Fruit fly (Drosophila melanogaster) whole organism, embryonic: ENCODE data around the gene CG13002.

ENCODE experiments used
- Asciz ChIP-seq: fragments of 200-800 bp; sonication (Bioruptor generic); optimal IDR thresholded peaks from 2 replicates; lab custom pipeline; 2017; ENCODE audit warnings: missing biosample characterization, mild to moderate bottlenecking, missing genetic modification characterization, missing genetic modification reagents
- CG11696 ChIP-seq: fragments of 200-800 bp; sonication (Bioruptor generic); IDR thresholded peaks from 2 replicates; pipeline ENCODE4 v1.3.6; 2022; ENCODE audit warnings: missing biosample characterization, missing genetic modification characterization
- CG12219 ChIP-seq: fragments of 200-800 bp; sonication (Bioruptor generic); optimal IDR thresholded peaks from 3 replicates; lab custom pipeline; 2018; ENCODE audit warnings: missing biosample characterization, mild to moderate bottlenecking, missing genetic modification characterization
- CG13123 ChIP-seq: fragments of 200-800 bp; sonication (Bioruptor generic); optimal IDR thresholded peaks from 2 replicates; lab custom pipeline; 2016; ENCODE audit warnings: missing biosample characterization, missing genetic modification characterization
- CG14441 ChIP-seq: fragments of 200-800 bp; sonication (Bioruptor generic); IDR thresholded peaks from 2 replicates; pipeline ENCODE4 v1.3.6; 2022; ENCODE audit warnings: missing biosample characterization, missing genetic modification characterization
- CG15011 ChIP-seq: fragments of 200-800 bp; sonication (Bioruptor generic); optimal IDR thresholded peaks from 3 replicates; lab custom pipeline; 2018; ENCODE audit warnings: missing biosample characterization, mild to moderate bottlenecking, missing genetic modification characterization
- CG2712 ChIP-seq: fragments of 200-800 bp; optimal IDR thresholded peaks from 3 replicates; lab custom pipeline; 2019; ENCODE audit warnings: missing biosample characterization, mild to moderate bottlenecking, missing genetic modification characterization, moderate library complexity
- CG33213 ChIP-seq: fragments of 200-800 bp; sonication (Bioruptor generic); optimal IDR thresholded peaks from 3 replicates; lab custom pipeline; 2016; ENCODE audit warnings: missing biosample characterization, missing genetic modification characterization
- CG3995 ChIP-seq: fragments of 200-800 bp; sonication (Bioruptor generic); optimal IDR thresholded peaks from 3 replicates; lab custom pipeline; 2016; ENCODE audit warnings: missing biosample characterization, missing genetic modification characterization
- CG4282 ChIP-seq: fragments of 200-800 bp; sonication (Bioruptor generic); optimal IDR thresholded peaks from 2 replicates; lab custom pipeline; 2016; ENCODE audit warnings: missing biosample characterization, missing genetic modification characterization
- CG4404 ChIP-seq: fragments of 200-800 bp; sonication (Bioruptor generic); IDR thresholded peaks from 2 replicates; pipeline ENCODE4 v1.3.6; 2022; ENCODE audit warnings: missing biosample characterization, missing genetic modification characterization
- CG4854 ChIP-seq: fragments of 200-800 bp; sonication (Bioruptor generic); optimal IDR thresholded peaks from 2 replicates; lab custom pipeline; 2016; ENCODE audit warnings: missing biosample characterization, missing genetic modification characterization, inconsistent platforms
- CG6791 ChIP-seq: fragments of 200-800 bp; sonication (Bioruptor generic); IDR thresholded peaks from 3 replicates; pipeline ENCODE4 v1.3.6; 2022; ENCODE audit warnings: missing biosample characterization, missing genetic modification characterization; ENCODE audit not compliant: partially characterized antibody
- CG8944 ChIP-seq: fragments of 200-800 bp; sonication (Bioruptor generic); optimal IDR thresholded peaks from 3 replicates; lab custom pipeline; 2016; ENCODE audit warnings: missing biosample characterization, missing genetic modification characterization
- Camta ChIP-seq: fragments of 200-800 bp; sonication (Bioruptor generic); optimal IDR thresholded peaks from 2 replicates; lab custom pipeline; 2016; ENCODE audit warnings: missing biosample characterization, missing genetic modification characterization
- D19A ChIP-seq: fragments of 200-800 bp; optimal IDR thresholded peaks from 3 replicates; lab custom pipeline; 2019; ENCODE audit warnings: missing biosample characterization, mild to moderate bottlenecking, missing genetic modification characterization, moderate library complexity
- Ets65A ChIP-seq: fragments of 200-800 bp; sonication (Bioruptor generic); peaks from one replicate; lab custom pipeline; 2016; ENCODE audit warnings: missing biosample characterization, missing genetic modification characterization
- Fer3 ChIP-seq: fragments of 200-800 bp; sonication (Bioruptor generic); optimal IDR thresholded peaks from 2 replicates; lab custom pipeline; 2018; ENCODE audit warnings: missing biosample characterization, mild to moderate bottlenecking, missing genetic modification characterization, moderate library complexity
- HLH3B ChIP-seq: fragments of 200-800 bp; sonication (Bioruptor generic); IDR thresholded peaks from 2 replicates; pipeline ENCODE4 v1.3.6; 2022; ENCODE audit warnings: missing biosample characterization, missing genetic modification characterization
- HLH4C ChIP-seq: fragments of 200-800 bp; sonication (Bioruptor generic); IDR thresholded peaks from 3 replicates; pipeline ENCODE4 v1.3.6; 2022; ENCODE audit warnings: missing biosample characterization, missing genetic modification characterization; ENCODE audit not compliant: partially characterized antibody
- HLH54F ChIP-seq: fragments of 200-800 bp; sonication (Bioruptor generic); optimal IDR thresholded peaks from 3 replicates; lab custom pipeline; 2016; ENCODE audit warnings: missing biosample characterization, missing genetic modification characterization
- HmgD ChIP-seq: fragments of 200-800 bp; sonication (Bioruptor generic); optimal IDR thresholded peaks from 3 replicates; lab custom pipeline; 2016; ENCODE audit warnings: missing biosample characterization, missing genetic modification characterization
- Hmr ChIP-seq: fragments of 200-800 bp; sonication (Bioruptor generic); optimal IDR thresholded peaks from 3 replicates; lab custom pipeline; 2017; ENCODE audit warnings: mild to moderate bottlenecking, missing biosample characterization, missing genetic modification reagents, missing genetic modification characterization
- MTF-1 ChIP-seq: fragments of 200-800 bp; sonication (Bioruptor generic); optimal IDR thresholded peaks from 2 replicates; lab custom pipeline; 2018; ENCODE audit warnings: missing biosample characterization, mild to moderate bottlenecking, missing genetic modification characterization, borderline replicate concordance
- Mad ChIP-seq: fragments of 200-800 bp; sonication (Bioruptor generic); optimal IDR thresholded peaks from 2 replicates; lab custom pipeline; 2016; ENCODE audit warnings: missing biosample characterization, missing genetic modification characterization
- Ptx1 ChIP-seq: fragments of 200-800 bp; sonication (Bioruptor generic); IDR thresholded peaks from 2 replicates; pipeline ENCODE4 v1.3.6; 2022; ENCODE audit warnings: missing biosample characterization, missing genetic modification characterization
- Sin3A ChIP-seq: fragments of >200 bp; optimal IDR thresholded peaks from 2 replicates; lab custom pipeline; 2018
- TFAM ChIP-seq: fragments of 200-800 bp; sonication (Bioruptor generic); optimal IDR thresholded peaks from 2 replicates; lab custom pipeline; 2017; ENCODE audit warnings: missing biosample characterization, missing genetic modification characterization, inconsistent platforms
- YL-1 ChIP-seq: fragments of 200-800 bp; sonication (Bioruptor generic); optimal IDR thresholded peaks from 3 replicates; lab custom pipeline; 2017; ENCODE audit warnings: missing biosample characterization, mild to moderate bottlenecking, missing genetic modification characterization
- ap ChIP-seq: fragments of 200-800 bp; sonication (Bioruptor generic); IDR thresholded peaks from 2 replicates; pipeline ENCODE4 v1.3.6; 2022; ENCODE audit warnings: missing biosample characterization, missing genetic modification characterization
- ara ChIP-seq: fragments of 200-800 bp; sonication (Bioruptor generic); IDR thresholded peaks from 2 replicates; pipeline ENCODE4 v1.3.6; 2022; ENCODE audit warnings: missing biosample characterization, missing genetic modification characterization
- bsh ChIP-seq, 2 experiments: fragments of 200-800 bp; sonication (Bioruptor generic); optimal IDR thresholded peaks; 2 replicates each; lab custom pipeline; 2017 to 2018; ENCODE audit warnings: mild to moderate bottlenecking in 2 of 2, missing biosample characterization in 2 of 2, missing genetic modification characterization in 2 of 2, moderate library complexity in 1 of 2
- croc ChIP-seq: fragments of 200-800 bp; sonication (Bioruptor generic); conservative IDR thresholded peaks from 3 replicates; pipeline ENCODE4 v1.3.6; 2022; ENCODE audit warnings: missing biosample characterization, missing genetic modification characterization
- fd96Cb ChIP-seq: fragments of 200-800 bp; sonication (Bioruptor generic); optimal IDR thresholded peaks from 2 replicates; lab custom pipeline; 2018; ENCODE audit warnings: missing biosample characterization, mild to moderate bottlenecking, missing genetic modification characterization, moderate library complexity
- gsb ChIP-seq: fragments of 200-800 bp; sonication (Bioruptor generic); IDR thresholded peaks from 2 replicates; pipeline ENCODE4 v1.3.6; 2022; ENCODE audit warnings: missing biosample characterization, missing genetic modification characterization
- her ChIP-seq: fragments of 200-800 bp; sonication (Bioruptor generic); optimal IDR thresholded peaks from 2 replicates; lab custom pipeline; 2016; ENCODE audit warnings: missing biosample characterization, missing genetic modification characterization
- jigr1 ChIP-seq: fragments of 200-800 bp; sonication (Bioruptor generic); IDR thresholded peaks from 3 replicates; pipeline ENCODE4 v1.3.6; 2022; ENCODE audit warnings: missing biosample characterization, missing genetic modification characterization
- nom ChIP-seq: fragments of 200-800 bp; sonication (Bioruptor generic); optimal IDR thresholded peaks from 2 replicates; lab custom pipeline; 2017; ENCODE audit warnings: missing biosample characterization, missing genetic modification characterization, mild to moderate bottlenecking, moderate library complexity, missing genetic modification reagents
- peb ChIP-seq: fragments of 200-800 bp; sonication (Bioruptor generic); IDR thresholded peaks from 2 replicates; pipeline ENCODE4 v1.3.6; 2022; ENCODE audit warnings: missing biosample characterization, missing genetic modification characterization
- pho ChIP-seq: fragments of 200-800 bp; sonication (Bioruptor generic); optimal IDR thresholded peaks from 2 replicates; lab custom pipeline; 2016; ENCODE audit warnings: missing biosample characterization, missing genetic modification characterization
- prd ChIP-seq, 3 experiments: fragments of >200 bp in 2 of 3; fragments of 200-800 bp in 1 of 3; sonication (Bioruptor generic) in 1 of 3; optimal IDR thresholded peaks in 2 of 3; IDR thresholded peaks in 1 of 3; 2 replicates in 2 of 3; 3 replicates in 1 of 3; pipeline versions ENCODE4 v1.3.6 to Lab custom; 2017 to 2022; ENCODE audit warnings: missing biosample characterization in 1 of 3, missing genetic modification characterization in 1 of 3
- pros ChIP-seq: fragments of 200-800 bp; sonication (Bioruptor generic); optimal IDR thresholded peaks from 3 replicates; lab custom pipeline; 2019; ENCODE audit warnings: missing biosample characterization, mild to moderate bottlenecking, missing genetic modification characterization, moderate library complexity
- psq ChIP-seq: fragments of 200-800 bp; sonication (Bioruptor generic); optimal IDR thresholded peaks from 2 replicates; lab custom pipeline; 2017; ENCODE audit warnings: missing biosample characterization, missing genetic modification characterization
- repo ChIP-seq: fragments of 200-800 bp; sonication (Bioruptor generic); optimal IDR thresholded peaks from 2 replicates; lab custom pipeline; 2016; ENCODE audit warnings: missing biosample characterization, missing genetic modification characterization
- rib ChIP-seq: fragments of 200-800 bp; sonication (Bioruptor generic); IDR thresholded peaks from 2 replicates; pipeline ENCODE4 v1.3.6; 2022; ENCODE audit warnings: missing biosample characterization, missing genetic modification characterization
- ro ChIP-seq: fragments of 200-800 bp; sonication (Bioruptor generic); IDR thresholded peaks from 2 replicates; pipeline ENCODE4 v1.3.6; 2022; ENCODE audit warnings: missing biosample characterization, missing genetic modification characterization
- row ChIP-seq: fragments of 200-800 bp; sonication (Bioruptor generic); IDR thresholded peaks from 3 replicates; pipeline ENCODE4 v1.3.6; 2022; ENCODE audit warnings: missing biosample characterization, missing genetic modification characterization
- scrt ChIP-seq: fragments of 200-800 bp; sonication (Bioruptor generic); optimal IDR thresholded peaks from 2 replicates; lab custom pipeline; 2018; ENCODE audit warnings: missing biosample characterization, mild to moderate bottlenecking, missing genetic modification characterization, moderate library complexity
- slp2 ChIP-seq: fragments of 200-800 bp; sonication (Bioruptor generic); optimal IDR thresholded peaks from 2 replicates; lab custom pipeline; 2016; ENCODE audit warnings: missing biosample characterization, missing genetic modification characterization
- tgo ChIP-seq: fragments of 200-800 bp; sonication (Bioruptor generic); IDR thresholded peaks from 3 replicates; pipeline ENCODE4 v1.3.6; 2022; ENCODE audit warnings: missing biosample characterization, missing genetic modification characterization
- toy ChIP-seq: fragments of 200-800 bp; sonication (Bioruptor generic); IDR thresholded peaks from 2 replicates; pipeline ENCODE4 v1.3.6; 2022; ENCODE audit warnings: missing biosample characterization, missing genetic modification characterization
- twi ChIP-seq: fragments of 200-800 bp; optimal IDR thresholded peaks from 2 replicates; lab custom pipeline; 2019; ENCODE audit warnings: missing biosample characterization, mild to moderate bottlenecking, missing genetic modification characterization, moderate library complexity

CG13002 gene

DNA sequence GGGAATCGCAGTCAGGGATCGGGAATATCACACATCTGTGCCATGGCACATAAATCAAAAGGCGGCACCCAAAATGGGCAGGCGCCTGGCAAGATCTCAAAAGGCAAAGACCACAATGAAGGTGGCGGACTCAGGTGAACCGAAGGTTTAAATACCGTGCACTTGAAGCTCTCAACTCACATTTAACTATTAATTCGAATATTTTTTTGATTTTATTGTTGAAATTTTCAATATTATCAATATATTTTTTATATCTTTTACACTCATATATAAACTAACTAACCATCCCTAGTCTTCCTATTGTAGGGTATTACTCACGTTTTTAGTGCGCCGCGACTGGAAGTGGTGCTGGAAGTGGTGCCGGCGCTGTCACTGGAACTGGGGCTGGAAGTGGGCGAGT lies 40.6 kb upstream of the CG13002 start (continued):
- TF ChIP-seq HLH54F: no peak
- TF ChIP-seq Fer3 (tag; lab: Kevin White, UChicago): no peak
- TF ChIP-seq Camta: no peak
- no peak for TF ChIP-seq nom (GFP tag; lab: Kevin White, UChicago)
- TF ChIP-seq CG4404: no peak
- peak; percentile 16 for TF ChIP-seq CG2712
- TF ChIP-seq Ptx1 (GFP tag; lab: Robert Waterston, UW): no peak
- no peak for TF ChIP-seq CG11696
- no peak for TF ChIP-seq ap (GFP tag; lab: Robert Waterston, UW)
- no peak for TF ChIP-seq CG15011
- TF ChIP-seq pho: no peak
- TF ChIP-seq peb: 0 out of 2 replicates have a peak, but pooled peaks have one; percentile 13
- TF ChIP-seq CG33213 (GFP tag; lab: Kevin White, UChicago): no peak
- peak; percentile 45; the same call in 2 of the 3 replicates for TF ChIP-seq row
- TF ChIP-seq repo (GFP tag; lab: Kevin White, UChicago): no peak
- no peak for TF ChIP-seq prd (optimal IDR thresholded peaks at IDR 0.05; lab: Kevin White, UChicago)
- peak; percentile 24; the same call in 1 of the 3 replicates for TF ChIP-seq prd (GFP tag; IDR thresholded peaks at IDR 0.05; lab: Robert Waterston, UW)
- TF ChIP-seq her (GFP tag; lab: Kevin White, UChicago): no peak
- peak; percentile 54 for TF ChIP-seq HLH3B
- peak; percentile 37 for TF ChIP-seq D19A (tag; lab: Kevin White, UChicago)
- TF ChIP-seq tgo: 0 out of 3 replicates have a peak, but pooled peaks have one; percentile 20
- TF ChIP-seq CG13123 (GFP tag; lab: Kevin White, UChicago): no peak
- no peak for TF ChIP-seq Sin3A (lab: Kevin White, UChicago)
- TF ChIP-seq Asciz (GFP tag; lab: Kevin White, UChicago): no peak
- no peak for TF ChIP-seq croc (GFP tag; lab: Robert Waterston, UW)
- TF ChIP-seq twi: no peak
- no peak for TF ChIP-seq ro (GFP tag; lab: Robert Waterston, UW)
- no peak for TF ChIP-seq Hmr (GFP tag; lab: Kevin White, UChicago)
- no peak for TF ChIP-seq Mad
- TF ChIP-seq CG6791 (GFP tag; lab: Robert Waterston, UW): no peak
- TF ChIP-seq psq (GFP tag; lab: Kevin White, UChicago): no peak
- TF ChIP-seq jigr1: no peak
- no peak for TF ChIP-seq CG3995
- TF ChIP-seq ara: no peak
- TF ChIP-seq slp2 (GFP tag; lab: Kevin White, UChicago): no peak
- no peak for TF ChIP-seq HmgD (GFP tag; lab: Kevin White, UChicago)
- TF ChIP-seq toy (GFP tag; lab: Robert Waterston, UW): no peak
- TF ChIP-seq CG4854 (GFP tag; lab: Kevin White, UChicago): no peak
- TF ChIP-seq TFAM (GFP tag; lab: Kevin White, UChicago): no peak
- TF ChIP-seq CG12219 (GFP tag; lab: Kevin White, UChicago): no peak
- no peak for TF ChIP-seq CG4282 (GFP tag; lab: Kevin White, UChicago)
- TF ChIP-seq pros (GFP tag; lab: Kevin White, UChicago): no peak
- no peak for TF ChIP-seq scrt (GFP tag; lab: Kevin White, UChicago)
- no peak for TF ChIP-seq MTF-1 (GFP tag; lab: Kevin White, UChicago)
- TF ChIP-seq bsh (GFP tag; optimal IDR thresholded peaks at IDR 0.05; lab: Kevin White, UChicago): peak in 1 of 2 experiments; percentile 35
- TF ChIP-seq fd96Cb (tag; lab: Kevin White, UChicago): peak; percentile 28
- TF ChIP-seq Ets65A (GFP tag; lab: Kevin White, UChicago): no peak
- no peak for TF ChIP-seq rib (GFP tag; lab: Robert Waterston, UW)
- no peak for TF ChIP-seq YL-1 (GFP tag; lab: Kevin White, UChicago)
- TF ChIP-seq CG14441 (GFP tag; lab: Robert Waterston, UW): no peak
- TF ChIP-seq HLH4C: no peak
- no peak for TF ChIP-seq CG8944 (GFP tag; lab: Kevin White, UChicago)
- TF ChIP-seq gsb: no peak
